Worm (Caenorhabditis elegans) whole organism, mixed stage, embryonic: ENCODE data around the gene R07E5.11.

Experiments
- ham-2 ChIP-seq: fragments of 200-800 bp; sonication (Bioruptor generic); optimal IDR thresholded peaks from 2 replicates; lab custom pipeline; 2018; ENCODE audit warnings: mild to moderate bottlenecking, missing genetic modification characterization, missing compliant biosample characterization
- mep-1 ChIP-seq: fragments of 150-350 bp; optimal IDR thresholded peaks from 2 replicates; lab custom pipeline; 2017; ENCODE audit warnings: missing biosample characterization, missing genetic modification reagents, missing genetic modification characterization, inconsistent platforms
- snpc-4 ChIP-seq: fragments of 150-350 bp; optimal IDR thresholded peaks from 2 replicates; lab custom pipeline; 2014; ENCODE audit warnings: missing biosample characterization, missing genetic modification characterization
- ztf-11 ChIP-seq: fragments of 150-350 bp; optimal IDR thresholded peaks from 2 replicates; lab custom pipeline; 2014; ENCODE audit warnings: missing biosample characterization, missing genetic modification characterization

DNA sequence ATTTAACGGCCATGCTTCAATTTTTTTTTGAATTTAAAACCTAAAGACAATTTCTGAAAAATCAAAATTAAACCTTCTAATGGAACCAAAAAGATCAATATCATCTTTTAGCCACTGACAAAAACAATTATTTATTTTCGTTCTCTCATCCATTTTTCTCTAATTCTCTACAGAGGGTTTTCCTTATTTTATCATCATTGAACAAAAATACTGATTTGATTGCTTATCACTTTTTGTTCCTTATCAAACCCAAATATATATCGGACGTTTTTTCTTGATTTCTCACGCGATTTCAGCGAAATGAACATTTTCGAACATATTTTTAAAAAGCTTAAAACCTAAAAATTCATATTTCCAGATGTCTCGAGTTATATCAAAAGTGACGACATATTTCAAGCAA lies 1.9 kb downstream of the R07E5.11 start, which contains the start of gene mpc-1:
- TF ChIP-seq mep-1 (tag; lab: Kevin White, UChicago) (no peak), ham-2 (GFP tag; lab: Kevin White, UChicago) (no peak), ztf-11 (tag; lab: Kevin White, UChicago) (no peak), snpc-4 (tag; lab: Kevin White, UChicago) (no peak)
